Worm (Caenorhabditis elegans): ENCODE measurements around the gene W03B1.5.

W03B1.5 gene

DNA sequence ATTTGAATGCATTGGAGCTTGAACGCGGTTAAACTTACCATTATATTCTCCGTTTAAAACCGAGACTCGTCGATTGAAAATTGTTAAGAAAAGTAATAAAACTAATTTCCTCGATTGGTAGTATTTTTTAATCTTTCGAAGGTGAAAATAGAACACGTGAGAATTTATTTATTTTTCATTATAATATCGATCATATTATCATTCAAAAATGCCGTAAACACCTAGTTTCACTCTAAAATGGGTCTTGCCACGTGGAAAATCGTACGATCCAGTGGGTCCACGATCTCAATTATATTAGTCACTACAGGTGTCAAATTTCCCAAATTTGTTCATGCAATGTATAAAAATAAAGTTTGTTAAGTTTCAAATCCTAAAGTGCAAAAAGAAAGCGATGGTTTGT is 8.6 kb downstream of the W03B1.5 start, which contains the start of gene W03B1.9:
Gene W03B1.9 (minus strand): TSS at position 101 of the 400 bp plus-strand sequence.
- no peak for TF ChIP-seq unc-62 (GFP tag; optimal IDR thresholded peaks at IDR 0.05)

DNA sequence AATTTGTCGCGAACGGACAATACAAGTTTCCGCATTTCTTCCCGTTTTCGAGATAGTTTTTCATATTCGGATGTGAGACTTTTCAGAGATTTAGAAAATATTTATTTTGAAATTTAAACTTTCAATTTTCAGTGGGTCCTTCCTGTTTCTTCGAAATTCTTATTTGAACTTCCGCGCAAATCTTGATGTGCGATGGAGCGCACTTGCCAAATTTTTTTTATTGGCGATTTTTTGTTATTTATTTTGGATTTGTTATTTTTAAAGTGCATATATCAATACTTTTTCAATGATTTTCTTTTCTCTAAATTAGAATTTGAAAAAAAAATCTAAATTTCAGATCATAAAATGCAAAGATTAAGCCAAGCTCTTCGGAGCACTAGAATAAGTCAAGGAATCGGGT is 9.1 kb downstream of the W03B1.5 start, which contains the start of gene sars-2:
Gene sars-2 (plus strand): TSS at position 341 of the 400 bp plus-strand sequence.
- TF ChIP-seq unc-62 (GFP tag; optimal IDR thresholded peaks at IDR 0.05), result no peak

DNA sequence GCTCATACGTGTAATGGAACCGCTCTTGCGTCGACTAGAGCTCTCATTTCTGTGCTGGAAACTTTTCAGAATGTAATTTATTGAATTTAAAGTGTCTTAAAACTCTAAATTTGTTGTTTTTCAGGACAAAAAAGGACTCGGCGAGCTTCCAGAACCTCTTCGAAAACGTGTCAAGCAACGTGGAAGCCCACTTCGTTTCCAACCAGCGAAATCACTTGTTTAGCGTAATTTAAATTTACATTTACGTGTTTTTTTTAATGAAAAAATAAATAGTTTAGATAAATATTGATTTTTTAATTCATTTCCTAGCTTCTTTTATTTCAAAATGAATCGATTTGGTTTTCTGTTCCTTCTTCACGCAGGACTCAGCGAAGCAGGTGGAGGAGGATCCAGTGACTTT is 11.4 kb downstream of the W03B1.5 start, which contains the start of gene F55F10.3:
Gene F55F10.3 (plus strand): TSS at position 301 of the 400 bp plus-strand sequence.
- TF ChIP-seq unc-62 (GFP tag; optimal IDR thresholded peaks at IDR 0.05), result no peak

DNA sequence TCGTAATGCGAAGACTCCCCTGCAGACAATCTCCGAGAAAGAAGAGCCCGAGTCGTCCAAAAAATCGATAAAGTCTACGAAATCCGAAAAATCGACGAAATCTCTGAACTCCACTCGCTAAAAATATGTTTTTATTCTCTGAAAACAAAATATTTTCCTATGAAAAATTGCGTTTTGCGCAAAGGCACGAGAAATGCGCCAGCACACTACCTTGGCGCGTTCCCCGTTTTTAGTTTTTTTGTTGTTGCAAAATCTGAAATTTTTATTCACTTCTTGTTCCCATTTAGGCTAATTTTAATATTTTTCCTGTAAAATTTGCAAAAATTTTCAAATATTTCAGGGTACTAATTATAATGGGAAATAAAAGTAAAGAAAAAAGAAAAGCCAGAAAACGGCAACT is 12.3 kb downstream of the W03B1.5 start, which contains the start of gene F55F10.1:
Gene F55F10.1 (plus strand): TSS at position 341 of the 400 bp plus-strand sequence.
- TF ChIP-seq unc-62 (GFP tag; optimal IDR thresholded peaks at IDR 0.05), result no peak

DNA sequence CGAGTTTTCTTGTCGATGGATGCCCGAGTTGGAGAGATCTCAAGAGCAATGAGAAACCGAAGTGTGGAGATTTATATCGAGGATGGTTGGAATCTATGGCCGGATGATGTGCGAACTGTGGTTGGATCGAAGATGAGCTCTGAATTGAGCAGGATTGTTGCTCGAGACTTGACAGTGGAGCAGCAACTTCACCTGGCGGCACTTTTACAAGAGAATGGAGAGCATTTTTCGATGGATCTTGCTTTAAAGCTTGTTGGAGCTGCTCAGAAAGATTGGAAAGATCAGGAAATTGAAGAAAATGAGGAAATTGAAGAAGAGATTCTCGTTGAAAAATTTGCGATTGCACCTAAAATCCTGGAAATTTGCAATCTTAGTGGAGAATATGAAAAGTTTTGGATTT is 20.9 kb downstream of the W03B1.5 start:
- TF ChIP-seq unc-62 (GFP tag; optimal IDR thresholded peaks at IDR 0.05), result no peak

DNA sequence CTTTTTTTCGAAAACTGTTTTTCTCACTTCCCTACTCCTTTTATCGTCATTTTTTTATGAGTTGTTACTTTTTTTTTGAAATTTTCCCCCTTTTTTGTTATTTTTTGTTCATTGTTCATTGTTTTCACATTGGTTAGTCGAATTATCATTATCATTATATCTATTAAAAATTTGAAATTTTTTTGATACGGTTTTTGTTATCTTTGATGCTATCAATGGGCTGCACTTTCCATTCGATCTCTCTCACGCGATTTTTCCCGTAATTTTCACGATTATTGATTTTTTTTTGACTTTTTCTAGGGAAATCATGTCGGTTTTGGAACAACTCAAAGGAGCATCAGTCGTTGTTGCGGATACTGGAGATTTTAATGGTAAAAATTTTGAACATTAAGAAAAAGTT is 38.1 kb downstream of the W03B1.5 start, which contains the start of gene tald-1:
Gene tald-1 (plus strand): TSS at position 301 of the 400 bp plus-strand sequence.
- TF ChIP-seq unc-62 (GFP tag; optimal IDR thresholded peaks at IDR 0.05), result no peak

DNA sequence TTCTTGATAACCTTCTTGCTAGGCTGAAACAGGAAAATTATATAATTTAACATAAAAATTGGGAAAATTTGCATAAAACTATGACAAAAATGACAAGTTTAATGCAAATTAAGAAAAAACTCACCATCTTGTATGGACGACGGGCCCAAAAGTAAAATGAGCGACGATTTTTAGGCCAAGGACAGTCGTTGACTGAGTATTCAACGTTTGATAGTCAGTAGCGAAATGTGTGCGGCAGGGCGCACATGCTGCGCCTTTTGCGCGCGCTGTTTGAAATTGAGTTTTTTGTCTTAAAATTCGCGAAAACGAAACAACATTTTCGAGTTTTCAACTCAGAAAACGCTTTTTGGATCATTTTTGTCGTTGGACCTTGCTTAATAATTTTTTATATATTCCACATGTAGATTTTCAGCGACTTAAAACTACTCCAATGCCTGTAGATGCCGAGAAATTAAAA is 42.2 kb downstream of the W03B1.5 start, which contains the start of the genes rpl-7A and set-21:
Gene rpl-7A (minus strand): TSS at position 153 of the 457 bp plus-strand sequence.
Gene set-21 (plus strand): TSS at position 407 of the 457 bp plus-strand sequence.
- TF ChIP-seq unc-62 (GFP tag; optimal IDR thresholded peaks at IDR 0.05), result no peak

DNA sequence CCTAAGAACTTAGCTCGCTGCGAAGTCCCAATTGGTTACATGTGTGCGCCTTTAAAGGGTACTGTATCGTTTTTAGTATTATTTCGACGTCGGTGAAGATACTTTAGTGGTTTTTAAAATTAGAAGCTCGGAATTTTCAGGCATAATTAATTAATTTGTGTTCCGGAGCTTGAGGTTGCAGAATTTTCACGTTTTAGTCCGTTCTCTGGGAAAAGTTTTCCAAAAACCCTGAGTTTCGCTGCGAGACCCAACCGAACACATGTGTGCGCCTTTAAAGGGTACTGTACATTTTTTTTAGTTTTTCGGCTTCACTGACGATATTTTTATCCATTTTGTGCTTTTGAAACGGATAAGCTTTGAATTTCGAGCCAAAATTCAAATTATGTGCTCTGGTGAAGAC is 45.2 kb downstream of the W03B1.5 start:
- no peak for TF ChIP-seq unc-62 (GFP tag; optimal IDR thresholded peaks at IDR 0.05)

DNA sequence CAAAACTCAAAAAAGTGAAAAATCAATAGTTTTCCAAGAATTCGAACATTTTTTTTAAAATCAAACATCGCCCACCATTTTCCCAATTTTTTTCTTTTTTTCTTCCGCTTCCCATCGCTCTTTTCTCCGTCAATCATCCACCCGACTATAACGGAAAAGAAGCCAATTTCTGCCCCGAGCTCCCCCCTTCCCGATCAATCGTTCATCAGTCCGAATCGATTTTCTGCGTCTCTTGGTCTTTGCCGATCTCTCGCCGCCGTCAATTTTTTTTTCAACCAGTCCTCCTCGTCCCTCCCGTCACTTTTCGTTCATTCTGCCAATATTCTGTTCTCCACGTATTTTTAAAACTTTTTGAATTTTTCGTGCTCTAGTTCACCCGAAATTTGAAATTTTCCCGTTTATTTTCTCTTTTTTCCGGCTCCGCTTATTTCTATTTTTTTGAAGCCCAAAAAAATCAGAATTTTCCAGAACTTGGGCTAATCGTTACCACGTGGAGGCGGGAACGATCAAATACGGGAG is 45.8 kb downstream of the W03B1.5 start, which contains the start of gene ell-1:
Gene ell-1 (plus strand): TSS at position 469 of the 519 bp plus-strand sequence.
- TF ChIP-seq unc-62 (GFP tag; optimal IDR thresholded peaks at IDR 0.05), result no peak

DNA sequence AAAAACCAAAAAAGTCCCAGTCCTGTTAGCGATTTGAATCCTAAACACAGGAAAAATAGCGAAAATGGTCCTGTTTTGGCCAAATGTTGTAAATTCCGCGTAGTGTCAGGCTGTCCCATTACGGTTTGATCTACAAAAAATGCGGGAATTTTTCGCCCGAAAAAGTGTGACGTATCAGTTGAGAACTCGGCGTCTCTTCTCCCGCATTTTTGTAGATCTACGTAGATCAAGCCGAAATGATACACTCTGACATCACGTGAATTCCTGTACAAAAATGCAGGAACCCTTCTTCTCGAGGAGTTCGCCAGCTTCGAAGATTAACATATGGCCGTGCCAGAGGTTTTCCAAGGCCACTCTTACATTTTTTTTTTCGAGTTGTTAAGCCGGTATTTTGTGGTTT is 47.3 kb downstream of the W03B1.5 start:
- no peak for TF ChIP-seq unc-62 (GFP tag; optimal IDR thresholded peaks at IDR 0.05)

DNA sequence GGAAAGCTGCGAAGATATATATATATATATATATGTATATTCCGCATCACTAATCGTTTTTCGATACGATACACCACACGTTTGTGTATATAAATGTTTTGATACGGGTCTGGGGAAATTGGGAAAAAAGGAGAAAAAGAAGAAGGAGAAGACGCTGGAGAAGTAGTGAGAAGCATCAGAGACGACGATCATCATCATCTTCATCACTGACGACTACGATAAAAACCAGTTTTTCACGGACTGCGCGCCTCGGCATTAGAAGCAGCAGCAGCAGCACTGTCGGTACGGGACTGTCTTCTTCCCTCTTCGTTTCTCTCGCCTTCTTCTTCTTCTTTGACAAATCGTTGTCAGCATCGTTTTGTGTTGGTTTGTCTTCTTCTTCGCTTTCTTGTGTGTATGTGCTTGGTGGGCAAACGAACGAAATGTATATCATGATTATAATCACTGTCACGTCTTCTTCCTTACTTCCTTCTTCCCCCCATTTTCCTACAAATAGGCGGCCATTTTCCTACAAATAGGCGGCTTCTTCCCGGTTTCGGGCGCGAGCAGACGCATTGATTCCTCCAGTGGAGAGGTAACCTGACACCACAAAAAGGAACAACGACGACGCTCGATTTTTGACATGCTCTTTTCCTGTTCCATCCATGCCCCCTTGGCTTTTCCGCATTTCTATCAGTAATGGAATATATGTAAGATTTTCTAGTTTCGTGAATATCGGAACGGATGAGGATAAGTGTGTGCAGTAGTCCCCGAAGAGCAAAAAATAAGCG is 48.0 kb downstream of the W03B1.5 start:
- TF ChIP-seq unc-62 (GFP tag; optimal IDR thresholded peaks at IDR 0.05), result no peak

DNA sequence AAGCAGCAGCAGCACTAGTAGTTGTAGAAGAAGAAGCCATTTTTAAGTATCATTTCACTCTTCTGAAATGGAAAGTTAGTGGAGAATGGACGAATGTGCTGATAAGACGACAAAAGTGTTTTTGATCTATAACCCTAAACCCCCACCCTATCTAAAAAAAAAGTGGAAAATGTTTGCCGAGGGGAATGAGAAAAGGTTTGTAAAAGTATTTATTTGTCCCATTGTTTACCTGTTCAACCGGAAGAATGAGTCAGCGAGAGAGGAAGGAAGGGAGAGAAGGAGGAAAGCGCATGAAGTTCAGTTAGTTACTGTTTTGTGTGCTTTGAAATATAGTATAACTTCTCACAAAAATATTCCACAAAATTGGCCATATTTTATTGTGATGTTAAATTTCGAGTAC is 48.9 kb downstream of the W03B1.5 start:
- no peak for TF ChIP-seq unc-62 (GFP tag; optimal IDR thresholded peaks at IDR 0.05)

DNA sequence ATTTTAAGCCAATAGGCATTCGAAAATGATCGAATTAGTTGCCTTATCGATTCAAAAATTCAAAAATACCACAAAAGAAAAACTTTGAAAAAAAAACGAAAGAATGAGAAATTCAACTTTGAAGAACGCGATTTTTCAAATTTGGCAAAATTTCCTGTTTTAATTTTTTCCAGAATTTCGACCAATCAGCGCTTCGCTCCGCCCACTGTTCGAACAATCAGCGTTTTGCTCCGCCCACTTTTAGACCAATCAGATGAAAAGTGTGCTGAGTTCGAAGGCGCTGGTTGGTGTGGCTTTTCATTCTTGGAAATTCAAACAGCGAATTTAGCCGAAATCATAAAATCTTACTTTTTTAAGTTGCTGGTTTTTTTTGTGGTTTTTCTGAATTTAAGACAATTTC is 49.3 kb downstream of the W03B1.5 start:
- no peak for TF ChIP-seq unc-62 (GFP tag; optimal IDR thresholded peaks at IDR 0.05)

DNA sequence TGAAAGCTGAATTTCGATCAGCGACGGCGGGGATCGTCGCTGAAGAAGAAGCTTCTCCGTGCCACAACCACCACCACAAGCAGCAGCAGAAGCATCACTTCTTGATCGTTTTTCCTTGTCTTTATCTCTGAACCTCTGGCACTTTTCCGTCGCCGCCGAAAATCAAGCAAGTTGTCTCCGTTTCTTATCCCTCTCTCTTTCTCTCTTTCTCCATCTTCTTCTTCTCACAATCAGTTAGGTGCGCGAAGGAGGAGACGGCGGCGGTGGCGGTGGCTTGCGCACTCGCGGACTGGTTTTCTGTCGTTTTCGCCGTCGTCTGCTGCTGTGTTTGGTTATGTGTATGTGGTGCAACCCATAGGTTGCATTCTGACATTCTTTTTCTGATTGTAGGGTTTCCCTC is 50.2 kb downstream of the W03B1.5 start:
- no peak for TF ChIP-seq unc-62 (GFP tag; optimal IDR thresholded peaks at IDR 0.05)

DNA sequence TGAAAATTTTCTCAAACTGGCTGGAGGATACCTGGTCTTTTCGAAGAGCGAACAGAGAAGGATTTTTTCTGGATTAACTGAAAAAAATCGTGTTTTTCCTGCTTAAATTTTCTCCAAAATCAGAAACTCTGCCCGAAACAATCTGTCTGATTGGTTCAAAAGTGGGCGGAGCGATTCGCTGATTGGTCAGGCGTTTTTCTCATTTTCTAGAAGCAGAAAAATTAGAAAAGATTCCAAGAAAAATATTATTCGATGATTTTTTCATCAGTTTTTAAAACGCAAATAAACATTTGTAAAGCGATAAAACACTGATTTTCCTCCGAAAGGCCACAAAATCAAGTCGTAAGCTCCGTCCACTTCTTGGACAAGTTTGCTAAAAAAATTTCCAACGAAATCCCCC is 50.6 kb downstream of the W03B1.5 start:
- TF ChIP-seq unc-62 (GFP tag; optimal IDR thresholded peaks at IDR 0.05), result no peak

DNA sequence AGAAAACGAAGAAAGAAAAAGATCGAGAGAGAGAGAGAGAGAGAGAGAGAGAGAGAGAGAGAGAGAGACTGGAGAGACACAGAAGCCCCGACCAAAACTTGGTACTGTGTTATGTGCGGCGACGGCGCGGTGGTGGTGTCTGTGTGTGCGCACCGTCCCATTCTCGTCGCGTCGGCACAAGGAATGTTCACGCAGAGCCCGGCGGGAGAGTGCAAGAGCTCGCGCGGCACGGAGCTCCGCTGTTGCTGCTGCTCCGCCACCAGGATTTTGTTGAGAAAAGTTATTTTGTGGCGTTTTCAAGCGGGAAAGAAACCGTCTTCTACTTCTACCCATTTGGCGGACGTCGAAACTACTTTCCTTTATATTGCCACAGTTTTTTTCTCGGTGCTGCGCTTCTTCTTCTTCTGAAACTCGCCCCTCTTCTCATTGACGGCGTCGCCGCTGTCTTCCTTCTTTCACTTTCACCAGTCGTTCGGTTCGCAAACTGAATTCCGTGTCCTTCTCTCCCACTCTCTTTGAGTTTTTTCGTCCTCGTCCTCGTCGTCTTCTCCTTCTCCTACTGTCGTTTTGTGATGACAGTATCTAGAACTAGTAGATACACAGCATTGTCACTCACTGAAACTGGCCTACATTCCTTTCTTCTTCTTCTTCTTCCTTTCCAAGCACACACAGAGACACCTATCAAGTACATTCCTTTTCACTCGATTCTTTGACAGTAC is 51.3 kb downstream of the W03B1.5 start:
- TF ChIP-seq unc-62 (GFP tag; optimal IDR thresholded peaks at IDR 0.05), result no peak

All from whole organism, dauer.